Worm (Caenorhabditis elegans) whole organism, L4 larva: ENCODE measurements around the gene H03E18.1.

Experiments used
- F26F4.8 ChIP-seq: fragments of 200-800 bp; sonication (Bioruptor generic); conservative IDR thresholded peaks from 2 replicates; pipeline ENCODE4 v1.3.6; 2022; ENCODE audit warnings: missing genetic modification characterization, missing compliant biosample characterization
- F37D6.2 ChIP-seq: sonication (generic microtip); optimal IDR thresholded peaks from 2 replicates; lab custom pipeline; 2016; ENCODE audit warnings: mild to moderate bottlenecking, missing genetic modification characterization, missing compliant biosample characterization
- F49E8.2 ChIP-seq: sonication (generic microtip); optimal IDR thresholded peaks from 2 replicates; lab custom pipeline; 2016; ENCODE audit warnings: missing compliant biosample characterization, mild to moderate bottlenecking, missing genetic modification characterization, borderline replicate concordance
- R02D3.7 ChIP-seq: fragments of 150-350 bp; sonication (generic microtip); optimal IDR thresholded peaks from 3 replicates; lab custom pipeline; 2014; ENCODE audit warnings: missing biosample characterization, missing genetic modification characterization
- T20F7.1 ChIP-seq: fragments of 200-800 bp; sonication (Bioruptor generic); optimal IDR thresholded peaks from 2 replicates; lab custom pipeline; 2018; ENCODE audit warnings: mild to moderate bottlenecking, missing genetic modification characterization, missing compliant biosample characterization
- Y48G9A.11 ChIP-seq: fragments of 200-800 bp; sonication (Bioruptor generic); IDR thresholded peaks from 2 replicates; pipeline ENCODE4 v1.3.6; 2022; ENCODE audit warnings: missing genetic modification reagents, missing genetic modification characterization, missing compliant biosample characterization
- Y75B8A.6 ChIP-seq: fragments of 200-800 bp; sonication (Bioruptor generic); IDR thresholded peaks from 2 replicates; pipeline ENCODE4 v1.3.6; 2022; ENCODE audit warnings: missing genetic modification reagents, missing genetic modification characterization, missing compliant biosample characterization
- ZK337.2 ChIP-seq: fragments of 200-800 bp; sonication (Bioruptor generic); IDR thresholded peaks from 2 replicates; pipeline ENCODE4 v1.3.6; 2022; ENCODE audit warnings: missing genetic modification reagents, missing genetic modification characterization, missing compliant biosample characterization
- aha-1 ChIP-seq: fragments of 150-350 bp; peaks from one replicate; lab custom pipeline; 2014; ENCODE audit warnings: missing biosample characterization, missing genetic modification characterization
- ama-1 ChIP-seq: fragments of 150-350 bp; optimal IDR thresholded peaks from 2 replicates; lab custom pipeline; 2014; ENCODE audit warnings: inconsistent platforms, mixed read lengths
- ceh-32 ChIP-seq: sonication (generic microtip); optimal IDR thresholded peaks from 2 replicates; lab custom pipeline; 2016; ENCODE audit warnings: mild to moderate bottlenecking, missing genetic modification characterization, missing compliant biosample characterization; ENCODE audit not compliant: poor library complexity
- ceh-44 ChIP-seq: fragments of 200-800 bp; sonication (Bioruptor generic); IDR thresholded peaks from 2 replicates; pipeline ENCODE4 v1.3.6; 2022; ENCODE audit warnings: missing genetic modification reagents, missing genetic modification characterization, missing compliant biosample characterization
- ces-1 ChIP-seq: fragments of 150-350 bp; sonication (generic microtip); optimal IDR thresholded peaks from 4 replicates; lab custom pipeline; 2014; ENCODE audit warnings: missing biosample characterization, missing genetic modification reagents, missing genetic modification characterization
- cey-2 ChIP-seq: sonication (generic microtip); optimal IDR thresholded peaks from 3 replicates; lab custom pipeline; 2017; ENCODE audit warnings: missing genetic modification characterization, mild to moderate bottlenecking, missing compliant biosample characterization, antibody characterized with exemption, borderline replicate concordance; ENCODE audit not compliant: insufficient read depth
- ctbp-1 ChIP-seq: fragments of 200-800 bp; sonication (Bioruptor generic); IDR thresholded peaks from 2 replicates; pipeline ENCODE4 v1.3.6; 2022; ENCODE audit warnings: missing genetic modification reagents, missing genetic modification characterization, missing compliant biosample characterization
- daf-12 ChIP-seq: fragments of 150-350 bp; optimal IDR thresholded peaks from 2 replicates; lab custom pipeline; 2014; ENCODE audit warnings: missing biosample characterization, missing genetic modification reagents, missing genetic modification characterization
- daf-16 ChIP-seq, 3 experiments: sonication (generic microtip); optimal IDR thresholded peaks; 2 replicates each; lab custom pipeline; 2016 to 2017; ENCODE audit warnings: missing genetic modification characterization in 3 of 3, missing genetic modification reagents in 3 of 3, mild to moderate bottlenecking in 2 of 3, missing compliant biosample characterization in 2 of 3, missing biosample characterization in 1 of 3, moderate library complexity in 1 of 3
- daf-19 ChIP-seq: fragments of 200-800 bp; sonication (Bioruptor generic); conservative IDR thresholded peaks from 2 replicates; pipeline ENCODE4 v1.3.6; 2022; ENCODE audit warnings: missing genetic modification characterization, missing compliant biosample characterization
- dmd-6 ChIP-seq: fragments of 200-800 bp; sonication (Bioruptor generic); IDR thresholded peaks from 2 replicates; pipeline ENCODE4 v1.3.6; 2022; ENCODE audit warnings: missing genetic modification reagents, missing genetic modification characterization, missing compliant biosample characterization
- duxl-1 ChIP-seq: sonication (generic microtip); optimal IDR thresholded peaks from 2 replicates; lab custom pipeline; 2016; ENCODE audit warnings: mild to moderate bottlenecking, missing genetic modification characterization, moderate library complexity, missing compliant biosample characterization; ENCODE audit not compliant: poor library complexity
- dve-1 ChIP-seq: sonication (generic microtip); optimal IDR thresholded peaks from 2 replicates; lab custom pipeline; 2017; ENCODE audit warnings: antibody characterized with exemption, mild to moderate bottlenecking, missing genetic modification characterization, missing compliant biosample characterization; ENCODE audit not compliant: insufficient read depth
- egl-27 ChIP-seq: sonication (generic microtip); optimal IDR thresholded peaks from 3 replicates; lab custom pipeline; 2017; ENCODE audit warnings: missing biosample characterization, missing genetic modification reagents, missing genetic modification characterization
- egl-43 ChIP-seq: fragments of 200-800 bp; sonication (Bioruptor generic); IDR thresholded peaks from 2 replicates; pipeline ENCODE4 v1.3.6; 2022; ENCODE audit warnings: missing genetic modification reagents, missing genetic modification characterization, missing compliant biosample characterization
- gei-8 ChIP-seq: fragments of 200-800 bp; sonication (Bioruptor generic); optimal IDR thresholded peaks from 2 replicates; lab custom pipeline; 2018; ENCODE audit warnings: mild to moderate bottlenecking, missing genetic modification characterization, missing compliant biosample characterization
- hif-1 ChIP-seq, 2 experiments: sonication (generic microtip); optimal IDR thresholded peaks; 2 replicates each; lab custom pipeline; 2016 to 2017; ENCODE audit warnings: missing compliant biosample characterization in 2 of 2, missing genetic modification characterization in 2 of 2, missing genetic modification reagents in 2 of 2, missing genotype in 2 of 2, mild to moderate bottlenecking in 1 of 2
- hmg-1.1 ChIP-seq: fragments of 200-800 bp; sonication (Bioruptor generic); IDR thresholded peaks from 2 replicates; pipeline ENCODE4 v1.3.6; 2022; ENCODE audit warnings: missing genetic modification reagents, missing genetic modification characterization, missing compliant biosample characterization
- lim-7 ChIP-seq: fragments of 200-800 bp; sonication (Bioruptor generic); IDR thresholded peaks from 2 replicates; pipeline ENCODE4 v1.3.6; 2022; ENCODE audit warnings: missing genetic modification characterization, missing compliant biosample characterization
- lin-1 ChIP-seq: fragments of 200-800 bp; sonication (Bioruptor generic); IDR thresholded peaks from 2 replicates; pipeline ENCODE4 v1.3.6; 2022; ENCODE audit warnings: missing genetic modification reagents, missing genetic modification characterization, missing compliant biosample characterization
- lin-13 ChIP-seq: fragments of 150-350 bp; optimal IDR thresholded peaks from 2 replicates; lab custom pipeline; 2014; ENCODE audit warnings: missing biosample characterization, missing genetic modification reagents, missing genetic modification characterization
- lin-29 ChIP-seq: fragments of 200-800 bp; sonication (Bioruptor generic); IDR thresholded peaks from 2 replicates; pipeline ENCODE4 v1.3.6; 2022; ENCODE audit warnings: missing genetic modification reagents, missing genetic modification characterization, missing compliant biosample characterization
- lir-3 ChIP-seq: sonication (generic microtip); optimal IDR thresholded peaks from 2 replicates; lab custom pipeline; 2016; ENCODE audit warnings: mild to moderate bottlenecking, missing genetic modification characterization, missing compliant biosample characterization
- lsy-2 ChIP-seq, 2 experiments: fragments of 150-350 bp in 1 of 2; sonication (generic microtip) in 1 of 2; optimal IDR thresholded peaks; 2 replicates each; lab custom pipeline; 2014 to 2017; ENCODE audit warnings: missing biosample characterization in 2 of 2, missing genetic modification characterization in 2 of 2
- madf-9 ChIP-seq: fragments of 200-800 bp; sonication (Bioruptor generic); conservative IDR thresholded peaks from 2 replicates; pipeline ENCODE4 v1.3.6; 2022; ENCODE audit warnings: missing genetic modification reagents, missing genetic modification characterization, missing compliant biosample characterization
- mdl-1 ChIP-seq, 2 experiments: fragments of 150-350 bp in 1 of 2; sonication (generic microtip) in 1 of 2; optimal IDR thresholded peaks; 2 replicates each; lab custom pipeline; 2014 to 2017; ENCODE audit warnings: missing biosample characterization in 2 of 2, missing genetic modification characterization in 2 of 2
- mxl-2 ChIP-seq: fragments of 200-800 bp; sonication (Bioruptor generic); conservative IDR thresholded peaks from 2 replicates; pipeline ENCODE4 v1.3.6; 2022; ENCODE audit warnings: missing genetic modification reagents, missing genetic modification characterization, missing compliant biosample characterization
- nhr-102 ChIP-seq: sonication (generic microtip); optimal IDR thresholded peaks from 2 replicates; lab custom pipeline; 2016; ENCODE audit warnings: mild to moderate bottlenecking, missing genetic modification characterization, moderate library complexity, missing compliant biosample characterization
- nhr-11 ChIP-seq: fragments of 150-350 bp; optimal IDR thresholded peaks from 2 replicates; lab custom pipeline; 2014; ENCODE audit warnings: missing biosample characterization, missing genetic modification characterization
- nhr-25 ChIP-seq: sonication (generic microtip); optimal IDR thresholded peaks from 2 replicates; lab custom pipeline; 2017; ENCODE audit warnings: missing genetic modification characterization, mild to moderate bottlenecking, missing compliant biosample characterization, antibody characterized with exemption, moderate library complexity, borderline replicate concordance; ENCODE audit not compliant: insufficient read depth
- nhr-28 ChIP-seq: fragments of 150-350 bp; optimal IDR thresholded peaks from 2 replicates; lab custom pipeline; 2014; ENCODE audit warnings: missing biosample characterization, missing genetic modification characterization
- nhr-42 ChIP-seq: fragments of 200-800 bp; sonication (Bioruptor generic); IDR thresholded peaks from 2 replicates; pipeline ENCODE4 v1.3.6; 2022; ENCODE audit warnings: missing genetic modification characterization, missing compliant biosample characterization
- nhr-77 ChIP-seq: fragments of 150-350 bp; optimal IDR thresholded peaks from 2 replicates; lab custom pipeline; 2014; ENCODE audit warnings: missing biosample characterization, missing genetic modification characterization
- skn-1 ChIP-seq: fragments of 150-350 bp; optimal IDR thresholded peaks from 2 replicates; lab custom pipeline; 2014; ENCODE audit warnings: missing biosample characterization, missing genetic modification characterization
- snpc-4 ChIP-seq: fragments of 150-350 bp; optimal IDR thresholded peaks from 2 replicates; lab custom pipeline; 2014; ENCODE audit warnings: missing biosample characterization, missing genetic modification characterization
- spr-1 ChIP-seq: sonication (generic microtip); optimal IDR thresholded peaks from 2 replicates; lab custom pipeline; 2016; ENCODE audit warnings: mild to moderate bottlenecking, missing genetic modification characterization, missing compliant biosample characterization
- spr-3 ChIP-seq: fragments of 200-800 bp; sonication (Bioruptor generic); optimal IDR thresholded peaks from 2 replicates; lab custom pipeline; 2018; ENCODE audit warnings: mild to moderate bottlenecking, missing genetic modification characterization, missing compliant biosample characterization
- zfp-3 ChIP-seq: fragments of 200-800 bp; sonication (Bioruptor generic); conservative IDR thresholded peaks from 2 replicates; pipeline ENCODE4 v1.3.6; 2022; ENCODE audit warnings: missing genetic modification reagents, missing genetic modification characterization, missing compliant biosample characterization
- zip-2 ChIP-seq: fragments of 150-350 bp; optimal IDR thresholded peaks from 2 replicates; lab custom pipeline; 2014; ENCODE audit warnings: missing biosample characterization, missing genetic modification characterization
- ztf-11 ChIP-seq: fragments of 150-350 bp; optimal IDR thresholded peaks from 2 replicates; lab custom pipeline; 2014; ENCODE audit warnings: missing biosample characterization, missing genetic modification characterization
- ztf-7 ChIP-seq: fragments of 150-350 bp; optimal IDR thresholded peaks from 2 replicates; lab custom pipeline; 2014; ENCODE audit warnings: missing biosample characterization, missing genetic modification characterization

Gene H03E18.1

DNA sequence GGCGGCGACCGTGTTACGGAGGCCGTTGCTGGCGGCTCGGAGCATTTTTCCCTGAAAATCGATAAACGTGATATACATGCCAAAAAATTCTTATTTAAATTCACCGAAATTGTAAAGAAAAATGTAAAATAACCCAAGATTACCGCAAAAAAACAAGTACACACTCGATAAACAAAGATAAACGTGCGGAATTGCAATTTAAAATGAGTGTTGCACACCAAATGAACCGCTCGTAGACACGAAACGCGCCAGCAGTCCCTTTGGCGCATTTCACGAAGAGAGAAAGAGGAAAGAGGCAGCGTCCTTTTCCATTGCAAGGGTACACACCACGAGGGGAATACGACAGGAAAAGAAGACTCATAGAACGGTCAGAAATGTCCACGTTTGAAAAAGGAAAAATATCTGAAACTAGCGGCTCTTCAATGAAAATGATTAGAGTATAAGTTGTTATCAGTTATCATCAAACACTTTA lies 38.3 kb downstream of the H03E18.1 start, which contains the start of gene sdha-1 (continued):
- TF ChIP-seq daf-16 (GFP tag; optimal IDR thresholded peaks at IDR 0.05; lab: Kevin White, UChicago) (peak in 1 of 2 experiments; percentile 56), daf-16 (tag; optimal IDR thresholded peaks at IDR 0.05; lab: Kevin White, UChicago) (peak; percentile 93), F37D6.2 (tag; lab: Kevin White, UChicago) (peak; percentile 55), zfp-3 (no peak; the same call in 1 of the 2 replicates), dmd-6 (GFP tag; lab: Robert Waterston, UW) (peak; percentile 88), daf-12 (no peak), hif-1 (tag; optimal IDR thresholded peaks at IDR 0.05; lab: Kevin White, UChicago) (peak; percentile 93 to 100), madf-9 (no peak), cey-2 (tag; lab: Kevin White, UChicago) (no peak), F26F4.8 (GFP tag; lab: Robert Waterston, UW) (no peak), egl-27 (tag; lab: Kevin White, UChicago) (no peak), mdl-1 (tag; optimal IDR thresholded peaks at IDR 0.05; lab: Kevin White, UChicago) (peak; percentile 45 to 96), ama-1 (lab: Kevin White, UChicago) (peak; percentile 66), zip-2 (peak; percentile 33), lsy-2 (tag; optimal IDR thresholded peaks at IDR 0.05; lab: Kevin White, UChicago) (peak; percentile 62 to 91), mxl-2 (GFP tag; lab: Robert Waterston, UW) (no peak), daf-19 (GFP tag; lab: Robert Waterston, UW) (0 out of 2 replicates have a peak, but pooled peaks have one; percentile 20), lim-7 (no peak), spr-3 (GFP tag; lab: Kevin White, UChicago) (no peak), nhr-42 (peak; percentile 43; the same call in 1 of the 2 replicates), nhr-11 (tag; lab: Kevin White, UChicago) (peak; percentile 90), ztf-7 (tag; lab: Kevin White, UChicago) (peak; percentile 70), Y75B8A.6 (GFP tag; lab: Robert Waterston, UW) (no peak), R02D3.7 (tag; lab: Kevin White, UChicago) (no peak), nhr-28 (tag; lab: Kevin White, UChicago) (peak; percentile 87), ces-1 (no peak), nhr-102 (tag; lab: Kevin White, UChicago) (peak; percentile 72), lin-1 (no peak), T20F7.1 (peak; percentile 69), aha-1 (tag; lab: Kevin White, UChicago) (peak; percentile 100), hmg-1.1 (GFP tag; lab: Robert Waterston, UW) (peak; percentile 82), nhr-25 (tag; lab: Kevin White, UChicago) (peak; percentile 3), F49E8.2 (tag; lab: Kevin White, UChicago) (no peak), skn-1 (tag; lab: Kevin White, UChicago) (peak; percentile 36), snpc-4 (tag; lab: Kevin White, UChicago) (no peak), Y48G9A.11 (GFP tag; lab: Robert Waterston, UW) (no peak), lir-3 (tag; lab: Kevin White, UChicago) (no peak), ceh-32 (no peak), lin-13 (GFP tag; lab: Kevin White, UChicago) (peak; percentile 86), lin-29 (GFP tag; lab: Robert Waterston, UW) (0 out of 2 replicates have a peak, but pooled peaks have one; percentile 13), gei-8 (GFP tag; lab: Kevin White, UChicago) (no peak), dve-1 (tag; lab: Kevin White, UChicago) (peak; percentile 98), spr-1 (tag; lab: Kevin White, UChicago) (peak; percentile 71), duxl-1 (tag; lab: Kevin White, UChicago) (peak; percentile 66), ctbp-1 (GFP tag; lab: Robert Waterston, UW) (peak; percentile 79), ZK337.2 (GFP tag; lab: Robert Waterston, UW) (no peak), ceh-44 (GFP tag; lab: Robert Waterston, UW) (no peak), egl-43 (GFP tag; lab: Robert Waterston, UW) (no peak), nhr-77 (tag; lab: Kevin White, UChicago) (peak; percentile 86), ztf-11 (no peak)
